Worm (Caenorhabditis elegans) whole organism, L1 larva: ENCODE measurements around the gene F38B7.17.

Source experiments
- C04F5.9 ChIP-seq: sonication (generic microtip); optimal IDR thresholded peaks from 2 replicates; lab custom pipeline; 2016; ENCODE audit warnings: missing genetic modification characterization, missing compliant biosample characterization
- F16B12.6 ChIP-seq: fragments of 150-350 bp; optimal IDR thresholded peaks from 2 replicates; lab custom pipeline; 2014; ENCODE audit warnings: missing biosample characterization, missing genetic modification characterization
- Y116A8C.19 ChIP-seq: sonication (generic microtip); optimal IDR thresholded peaks from 2 replicates; lab custom pipeline; 2016; ENCODE audit warnings: missing compliant biosample characterization, missing genetic modification characterization, borderline replicate concordance
- aha-1 ChIP-seq: fragments of 150-350 bp; optimal IDR thresholded peaks from 2 replicates; lab custom pipeline; 2014; ENCODE audit warnings: missing biosample characterization, missing genetic modification characterization
- aly-2 ChIP-seq: fragments of 150-350 bp; optimal IDR thresholded peaks from 2 replicates; lab custom pipeline; 2014; ENCODE audit warnings: missing biosample characterization, missing genetic modification characterization
- blmp-1 ChIP-seq: fragments of 150-350 bp; optimal IDR thresholded peaks from 2 replicates; lab custom pipeline; 2014; ENCODE audit warnings: missing biosample characterization, missing genetic modification characterization
- ceh-63 ChIP-seq: fragments of 200-800 bp; sonication (Bioruptor generic); optimal IDR thresholded peaks from 2 replicates; lab custom pipeline; 2018; ENCODE audit warnings: mild to moderate bottlenecking, missing genetic modification characterization, missing compliant biosample characterization
- ceh-82 ChIP-seq, 3 experiments: fragments of 150-350 bp in 1 of 3; sonication (generic microtip) in 2 of 3; optimal IDR thresholded peaks; 2 replicates each; lab custom pipeline; 2014 to 2017; ENCODE audit warnings: missing biosample characterization in 3 of 3, missing genetic modification characterization in 3 of 3
- ceh-88 ChIP-seq: fragments of 200-800 bp; sonication (Bioruptor generic); IDR thresholded peaks from 2 replicates; pipeline ENCODE4 v1.3.6; 2022; ENCODE audit warnings: missing genetic modification characterization, missing compliant biosample characterization
- ceh-90 ChIP-seq: sonication (generic microtip); optimal IDR thresholded peaks from 2 replicates; lab custom pipeline; 2016; ENCODE audit warnings: missing genetic modification characterization, missing compliant biosample characterization
- ces-1 ChIP-seq: fragments of 150-350 bp; optimal IDR thresholded peaks from 2 replicates; lab custom pipeline; 2014; ENCODE audit warnings: missing biosample characterization, missing genetic modification reagents, missing genetic modification characterization
- dpl-1 ChIP-seq, 3 experiments: fragments of 150-350 bp in 2 of 3; sonication (generic microtip) in 1 of 3; optimal IDR thresholded peaks; 2 replicates each; lab custom pipeline; 2014 to 2017; ENCODE audit warnings: missing biosample characterization in 3 of 3, missing genetic modification characterization in 3 of 3, missing genetic modification reagents in 3 of 3
- efl-3 ChIP-seq: fragments of 200-800 bp; sonication (Bioruptor generic); optimal IDR thresholded peaks from 2 replicates; lab custom pipeline; 2018; ENCODE audit warnings: mild to moderate bottlenecking, missing genetic modification characterization, missing compliant biosample characterization
- egl-27 ChIP-seq, 2 experiments: fragments of 150-350 bp in 1 of 2; sonication (generic microtip); optimal IDR thresholded peaks; 3 replicates each; lab custom pipeline; 2017 to 2018; ENCODE audit warnings: missing biosample characterization in 2 of 2, missing genetic modification characterization in 2 of 2, missing genetic modification reagents in 2 of 2
- elt-2 ChIP-seq: sonication (generic microtip); optimal IDR thresholded peaks from 2 replicates; lab custom pipeline; 2016; ENCODE audit warnings: missing genetic modification characterization, mild to moderate bottlenecking, inconsistent platforms, missing compliant biosample characterization, missing genetic modification reagents
- elt-3 ChIP-seq, 6 experiments: fragments of 150-350 bp in 1 of 6; sonication (generic microtip); optimal IDR thresholded peaks; 2 replicates each; lab custom pipeline; 2017 to 2018; ENCODE audit warnings: missing biosample characterization in 6 of 6, missing genetic modification characterization in 6 of 6, inconsistent platforms in 1 of 6
- ets-5 ChIP-seq: fragments of 200-800 bp; sonication (Bioruptor generic); IDR thresholded peaks from 2 replicates; pipeline ENCODE4 v1.3.6; 2022; ENCODE audit warnings: missing genetic modification characterization, missing compliant biosample characterization
- fkh-10 ChIP-seq: sonication (generic microtip); optimal IDR thresholded peaks from 2 replicates; lab custom pipeline; 2017; ENCODE audit warnings: missing biosample characterization, missing genetic modification reagents, missing genetic modification characterization
- fos-1 ChIP-seq: fragments of 150-350 bp; optimal IDR thresholded peaks from 2 replicates; lab custom pipeline; 2014; ENCODE audit warnings: missing biosample characterization, missing genetic modification characterization
- grh-1 ChIP-seq: fragments of 200-800 bp; sonication (Bioruptor generic); IDR thresholded peaks from 2 replicates; pipeline ENCODE4 v1.3.6; 2022; ENCODE audit warnings: missing genetic modification reagents, missing genetic modification characterization, missing compliant biosample characterization
- hlh-17 ChIP-seq: fragments of 200-800 bp; sonication (Bioruptor generic); optimal IDR thresholded peaks from 2 replicates; lab custom pipeline; 2018; ENCODE audit warnings: missing genetic modification characterization, mild to moderate bottlenecking, missing compliant biosample characterization, moderate library complexity, borderline replicate concordance
- hpl-2 ChIP-seq: fragments of 150-350 bp; optimal IDR thresholded peaks from 2 replicates; lab custom pipeline; 2014; ENCODE audit warnings: missing biosample characterization, missing genetic modification reagents, missing genetic modification characterization
- jun-1 ChIP-seq: fragments of 150-350 bp; optimal IDR thresholded peaks from 2 replicates; lab custom pipeline; 2014; ENCODE audit warnings: missing biosample characterization, missing genetic modification reagents, missing genetic modification characterization
- lin-13 ChIP-seq: fragments of 150-350 bp; optimal IDR thresholded peaks from 2 replicates; lab custom pipeline; 2014; ENCODE audit warnings: missing biosample characterization, missing genetic modification reagents, missing genetic modification characterization
- lin-15B ChIP-seq: fragments of 150-350 bp; sonication (generic microtip); optimal IDR thresholded peaks from 3 replicates; lab custom pipeline; 2014; ENCODE audit warnings: missing biosample characterization, missing genetic modification characterization
- lin-39 ChIP-seq: fragments of 150-350 bp; optimal IDR thresholded peaks from 2 replicates; lab custom pipeline; 2014; ENCODE audit warnings: missing biosample characterization, missing genetic modification reagents, missing genetic modification characterization
- lir-3 ChIP-seq: sonication (generic microtip); optimal IDR thresholded peaks from 2 replicates; lab custom pipeline; 2016; ENCODE audit warnings: mild to moderate bottlenecking, missing genetic modification characterization, moderate library complexity, missing compliant biosample characterization; ENCODE audit not compliant: poor library complexity
- lsy-2 ChIP-seq, 2 experiments: fragments of 150-350 bp; optimal IDR thresholded peaks; 2 replicates each; lab custom pipeline; 2014; ENCODE audit warnings: missing biosample characterization in 2 of 2, missing genetic modification characterization in 2 of 2
- mdl-1 ChIP-seq, 2 experiments: fragments of 150-350 bp; optimal IDR thresholded peaks; 2 replicates each; lab custom pipeline; 2014 to 2017; ENCODE audit warnings: missing biosample characterization in 2 of 2, missing genetic modification characterization in 2 of 2, inconsistent platforms in 1 of 2
- mef-2 ChIP-seq: fragments of 150-350 bp; optimal IDR thresholded peaks from 2 replicates; lab custom pipeline; 2014; ENCODE audit warnings: missing biosample characterization, missing genetic modification characterization
- mep-1 ChIP-seq: fragments of 150-350 bp; optimal IDR thresholded peaks from 2 replicates; lab custom pipeline; 2014; ENCODE audit warnings: missing biosample characterization, missing genetic modification characterization
- nhr-11 ChIP-seq: fragments of 150-350 bp; optimal IDR thresholded peaks from 2 replicates; lab custom pipeline; 2014; ENCODE audit warnings: missing biosample characterization, missing genetic modification characterization
- nhr-12 ChIP-seq: sonication (generic microtip); optimal IDR thresholded peaks from 2 replicates; lab custom pipeline; 2017; ENCODE audit warnings: missing biosample characterization, missing genetic modification characterization
- nhr-20 ChIP-seq: sonication (generic microtip); optimal IDR thresholded peaks from 2 replicates; lab custom pipeline; 2016; ENCODE audit warnings: mild to moderate bottlenecking, missing genetic modification characterization, missing compliant biosample characterization
- nhr-237 ChIP-seq: fragments of 150-350 bp; optimal IDR thresholded peaks from 2 replicates; lab custom pipeline; 2014; ENCODE audit warnings: missing biosample characterization, missing genetic modification characterization
- nhr-47 ChIP-seq: sonication (generic microtip); optimal IDR thresholded peaks from 2 replicates; lab custom pipeline; 2016; ENCODE audit warnings: mild to moderate bottlenecking, missing genetic modification characterization, moderate library complexity, missing compliant biosample characterization
- nhr-71 ChIP-seq: sonication (generic microtip); optimal IDR thresholded peaks from 2 replicates; lab custom pipeline; 2016; ENCODE audit warnings: mild to moderate bottlenecking, missing genetic modification characterization, moderate library complexity, missing compliant biosample characterization
- nhr-77 ChIP-seq: fragments of 150-350 bp; optimal IDR thresholded peaks from 2 replicates; lab custom pipeline; 2014; ENCODE audit warnings: missing biosample characterization, missing genetic modification characterization
- nhr-84 ChIP-seq: sonication (generic microtip); optimal IDR thresholded peaks from 2 replicates; lab custom pipeline; 2017; ENCODE audit warnings: missing biosample characterization, missing genetic modification characterization
- nhr-90 ChIP-seq: sonication (generic microtip); optimal IDR thresholded peaks from 2 replicates; lab custom pipeline; 2016; ENCODE audit warnings: mild to moderate bottlenecking, missing genetic modification characterization, missing compliant biosample characterization; ENCODE audit not compliant: poor library complexity
- pag-3 ChIP-seq: sonication (generic microtip); optimal IDR thresholded peaks from 2 replicates; lab custom pipeline; 2017; ENCODE audit warnings: missing genetic modification characterization, mild to moderate bottlenecking, missing compliant biosample characterization, antibody characterized with exemption, borderline replicate concordance; ENCODE audit not compliant: insufficient read depth
- pax-3 ChIP-seq: fragments of 200-800 bp; sonication (Bioruptor generic); optimal IDR thresholded peaks from 2 replicates; lab custom pipeline; 2018; ENCODE audit warnings: mild to moderate bottlenecking, missing genetic modification characterization, moderate library complexity, missing compliant biosample characterization
- pqm-1 ChIP-seq: sonication (generic microtip); optimal IDR thresholded peaks from 3 replicates; lab custom pipeline; 2017; ENCODE audit warnings: missing biosample characterization, missing genetic modification characterization
- snu-23 ChIP-seq: sonication (generic microtip); optimal IDR thresholded peaks from 2 replicates; lab custom pipeline; 2016; ENCODE audit warnings: missing genetic modification characterization, missing compliant biosample characterization
- sox-4 ChIP-seq: sonication (generic microtip); optimal IDR thresholded peaks from 2 replicates; lab custom pipeline; 2016; ENCODE audit warnings: missing genetic modification characterization, missing compliant biosample characterization
- swsn-7 ChIP-seq: sonication (generic microtip); optimal IDR thresholded peaks from 2 replicates; lab custom pipeline; 2016; ENCODE audit warnings: missing genetic modification characterization, missing compliant biosample characterization
- unc-30 ChIP-seq: sonication (generic microtip); optimal IDR thresholded peaks from 2 replicates; lab custom pipeline; 2017; ENCODE audit warnings: missing biosample characterization, missing genetic modification characterization
- unc-62 ChIP-seq: fragments of 150-350 bp; optimal IDR thresholded peaks from 2 replicates; lab custom pipeline; 2014; ENCODE audit warnings: missing biosample characterization, missing genetic modification reagents, missing genetic modification characterization
- unc-98 ChIP-seq: fragments of 200-800 bp; sonication (Bioruptor generic); IDR thresholded peaks from 2 replicates; pipeline ENCODE4 v1.3.6; 2022; ENCODE audit warnings: missing genetic modification characterization, missing compliant biosample characterization
- zag-1 ChIP-seq: fragments of 150-350 bp; optimal IDR thresholded peaks from 2 replicates; lab custom pipeline; 2014; ENCODE audit warnings: missing biosample characterization, missing genetic modification characterization
- zip-4 ChIP-seq: fragments of 200-800 bp; sonication (Bioruptor generic); optimal IDR thresholded peaks from 2 replicates; lab custom pipeline; 2018; ENCODE audit warnings: mild to moderate bottlenecking, missing genetic modification characterization, moderate library complexity, missing compliant biosample characterization
- ztf-4 ChIP-seq: fragments of 150-350 bp; optimal IDR thresholded peaks from 2 replicates; lab custom pipeline; 2014; ENCODE audit warnings: missing biosample characterization, missing genetic modification characterization

Gene F38B7.17

ce11 chrV:11548914-11549406 lies at the start of gene F38B7.17, which contains the start of gene F38B7.3:
TSS of gene F38B7.17 (minus strand) at chrV:11548964.
TSS of gene F38B7.3 (plus strand) at chrV:11549107.
- TF ChIP-seq grh-1 (no peak), unc-30 (no peak), mdl-1 (tag; optimal IDR thresholded peaks at IDR 0.05; lab: Kevin White, UChicago) (peak; percentile 5 to 88), nhr-77 (tag; lab: Kevin White, UChicago) (peak; percentile 43), zip-4 (GFP tag; lab: Kevin White, UChicago) (no peak), ztf-4 (peak; percentile 30), mep-1 (tag; lab: Kevin White, UChicago) (peak; percentile 80), pag-3 (no peak), F16B12.6 (tag; lab: Kevin White, UChicago) (no peak), jun-1 (tag; lab: Kevin White, UChicago) (no peak), lsy-2 (tag; optimal IDR thresholded peaks at IDR 0.05; lab: Kevin White, UChicago) (peak; percentile 53 to 68), ceh-63 (GFP tag; lab: Kevin White, UChicago) (no peak), nhr-84 (no peak), aha-1 (no peak), ceh-90 (tag; lab: Kevin White, UChicago) (no peak), nhr-237 (tag; lab: Kevin White, UChicago) (no peak), lin-15B (no peak), lin-13 (GFP tag; lab: Kevin White, UChicago) (peak; percentile 8), nhr-12 (tag; lab: Kevin White, UChicago) (no peak), ceh-88 (GFP tag; lab: Robert Waterston, UW) (no peak), nhr-11 (tag; lab: Kevin White, UChicago) (peak; percentile 67), snu-23 (peak; percentile 79), nhr-20 (peak; percentile 83), pax-3 (tag; lab: Kevin White, UChicago) (peak; percentile 54), Y116A8C.19 (tag; lab: Kevin White, UChicago) (no peak), lin-39 (no peak), aly-2 (tag; lab: Kevin White, UChicago) (no peak), hlh-17 (GFP tag; lab: Kevin White, UChicago) (no peak), nhr-90 (tag; lab: Kevin White, UChicago) (no peak), pqm-1 (tag; lab: Kevin White, UChicago) (no peak), ces-1 (GFP tag; lab: Kevin White, UChicago) (no peak), swsn-7 (tag; lab: Kevin White, UChicago) (peak; percentile 77), ets-5 (GFP tag; lab: Robert Waterston, UW) (0 out of 2 replicates have a peak, but pooled peaks have one; percentile 64), ceh-82 (tag; optimal IDR thresholded peaks at IDR 0.05; lab: Kevin White, UChicago) (peak in 1 of 3 experiments; percentile 9), elt-3 (tag; optimal IDR thresholded peaks at IDR 0.05; lab: Kevin White, UChicago) (no peak), egl-27 (tag; optimal IDR thresholded peaks at IDR 0.05; lab: Kevin White, UChicago) (no peak), C04F5.9 (tag; lab: Kevin White, UChicago) (no peak), nhr-47 (tag; lab: Kevin White, UChicago) (peak; percentile 79), elt-2 (peak; percentile 66), nhr-71 (peak; percentile 84), fkh-10 (GFP tag; lab: Kevin White, UChicago) (no peak), unc-98 (no peak), mef-2 (no peak), unc-62 (GFP tag; lab: Kevin White, UChicago) (no peak), fos-1 (tag; lab: Kevin White, UChicago) (peak; percentile 46), blmp-1 (peak; percentile 66), sox-4 (tag; lab: Kevin White, UChicago) (peak; percentile 39), zag-1 (no peak), lir-3 (peak; percentile 43), dpl-1 (GFP tag; optimal IDR thresholded peaks at IDR 0.05; lab: Kevin White, UChicago) (peak; percentile 26 to 39 (median 34)), efl-3 (GFP tag; lab: Kevin White, UChicago) (no peak), hpl-2 (no peak)
